Worm (Caenorhabditis elegans): ENCODE data around the gene Y119D3B.12.

Gene Y119D3B.12

DNA sequence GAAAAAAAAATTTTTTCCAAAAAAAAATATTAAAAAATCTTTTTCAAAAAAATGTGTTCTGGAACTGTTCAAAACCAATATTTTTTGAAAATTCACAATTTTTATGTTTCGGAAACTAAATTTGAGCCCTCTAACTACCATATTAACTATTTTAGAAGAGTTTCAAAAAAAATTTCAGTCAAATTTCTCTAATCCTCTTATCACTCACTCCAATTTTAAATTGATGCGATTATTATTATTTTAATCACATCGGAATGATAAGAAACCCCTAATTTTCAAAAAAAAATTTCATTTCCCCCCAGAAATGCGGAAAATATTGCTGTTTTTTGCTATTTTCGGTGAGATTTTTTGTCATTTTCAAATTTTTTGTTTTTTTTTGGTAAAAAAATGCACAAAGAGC is 20.6 kb upstream of the Y119D3B.12 start, which contains the start of gene nspg-8:
Gene nspg-8 (plus strand): TSS at position 301 of the 400 bp plus-strand sequence.
- TF ChIP-seq daf-12 (tag; optimal IDR thresholded peaks at IDR 0.05) (no peak), elt-2 (tag; optimal IDR thresholded peaks at IDR 0.05) (peak; percentile 23)

DNA sequence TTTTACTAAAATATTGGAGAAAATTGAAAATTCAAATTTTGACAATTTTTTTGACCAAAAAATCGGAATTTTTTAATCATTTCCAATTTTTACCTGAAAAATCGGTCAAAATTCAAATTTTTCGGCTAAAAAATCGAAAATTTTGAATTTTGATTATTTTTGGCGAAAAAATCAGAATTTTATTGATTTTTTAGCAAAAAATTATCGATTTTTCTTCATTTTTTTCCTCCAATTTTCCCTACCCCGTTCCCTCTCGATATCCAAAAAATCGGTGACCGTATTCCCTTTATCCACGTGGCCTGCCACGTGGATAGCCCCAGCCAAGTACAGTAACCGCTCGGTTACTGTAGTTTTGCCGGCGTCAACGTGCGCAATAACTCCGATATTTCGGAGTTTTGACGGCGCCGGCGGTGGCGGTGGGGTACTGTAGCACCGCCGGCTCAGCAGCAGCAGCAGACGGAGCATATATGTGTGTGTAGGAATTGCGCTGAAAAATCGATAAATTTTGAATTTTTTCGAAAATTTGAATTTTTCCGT is 9.0 kb upstream of the Y119D3B.12 start, which contains the start of gene Y119D3B.14:
Gene Y119D3B.14 (minus strand): TSS at position 487 of the 537 bp plus-strand sequence.
- TF ChIP-seq ceh-28 (tag; optimal IDR thresholded peaks at IDR 0.05) (peak; percentile 50), ztf-4 (tag; optimal IDR thresholded peaks at IDR 0.05) (no peak)

DNA sequence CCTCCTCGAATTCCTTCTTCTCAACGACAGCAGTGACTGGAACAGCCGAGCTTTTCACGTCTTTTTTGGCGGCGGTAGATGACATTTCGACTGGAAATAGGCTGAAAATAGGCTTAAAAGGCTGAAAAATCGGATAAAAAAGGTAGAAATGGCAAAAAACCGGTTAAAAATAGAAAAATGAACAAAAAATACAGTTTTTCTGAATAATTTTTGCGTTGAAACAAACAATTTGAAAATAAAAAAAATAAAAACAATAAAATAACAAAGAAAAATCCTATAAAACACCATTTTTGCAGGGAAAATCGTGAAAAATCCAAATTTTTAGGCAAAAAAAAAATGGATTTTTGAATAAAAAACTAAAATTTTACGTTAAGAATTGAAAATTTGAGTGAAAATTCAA is 6.2 kb upstream of the Y119D3B.12 start, which contains the start of gene dss-1:
Gene dss-1 (minus strand): TSS at position 101 of the 400 bp plus-strand sequence.
- TF ChIP-seq R02D3.7 (tag; optimal IDR thresholded peaks at IDR 0.05): no peak
- no peak for TF ChIP-seq egl-27 (tag; optimal IDR thresholded peaks at IDR 0.05)
- no peak for TF ChIP-seq fos-1 (tag; optimal IDR thresholded peaks at IDR 0.05)
- TF ChIP-seq ZK546.5 (tag; optimal IDR thresholded peaks at IDR 0.05): no peak
- no peak for TF ChIP-seq elt-1 (tag; optimal IDR thresholded peaks at IDR 0.05)
- no peak for TF ChIP-seq aly-2 (tag; optimal IDR thresholded peaks at IDR 0.05)
- TF ChIP-seq nhr-77 (tag; optimal IDR thresholded peaks at IDR 0.05): no peak
- no peak for TF ChIP-seq unc-62 (GFP tag; optimal IDR thresholded peaks at IDR 0.05)
- TF ChIP-seq nhr-28 (tag; optimal IDR thresholded peaks at IDR 0.05): no peak
- no peak for TF ChIP-seq pqm-1 (tag; optimal IDR thresholded peaks at IDR 0.05)
- no peak for TF ChIP-seq nhr-23 (tag; optimal IDR thresholded peaks at IDR 0.05)
- no peak for TF ChIP-seq ama-1 (optimal IDR thresholded peaks at IDR 0.05)
- TF ChIP-seq nhr-25 (tag; optimal IDR thresholded peaks at IDR 0.05): no peak
- TF ChIP-seq ztf-4 (tag; optimal IDR thresholded peaks at IDR 0.05): no peak
- TF ChIP-seq ceh-9 (tag; optimal IDR thresholded peaks at IDR 0.05): no peak
- no peak for TF ChIP-seq snpc-4 (tag; optimal IDR thresholded peaks at IDR 0.05)
- TF ChIP-seq fkh-10 (GFP tag; optimal IDR thresholded peaks at IDR 0.05): no peak
- TF ChIP-seq ceh-28 (tag; optimal IDR thresholded peaks at IDR 0.05): no peak
- TF ChIP-seq lsy-12 (tag; optimal IDR thresholded peaks at IDR 0.05): no peak
- no peak for TF ChIP-seq mdl-1 (tag; optimal IDR thresholded peaks at IDR 0.05)

DNA sequence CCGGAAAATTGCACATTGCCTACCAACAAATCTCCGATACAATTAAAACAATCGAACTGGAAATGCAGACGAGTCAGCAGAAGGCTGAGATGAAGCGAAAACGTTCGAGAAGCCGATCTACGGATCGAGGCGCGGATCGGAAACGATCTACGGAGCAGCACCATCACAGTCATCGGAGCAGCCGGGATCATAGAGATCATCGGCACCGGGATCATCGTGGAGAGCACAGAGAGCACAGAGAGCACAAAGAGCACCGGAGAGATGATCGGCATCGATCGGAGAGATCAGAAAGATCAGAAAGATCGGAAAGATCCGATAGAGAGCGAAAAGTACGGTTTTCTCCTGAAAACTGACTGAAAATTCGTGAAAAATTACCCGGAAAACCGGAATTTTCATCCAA is 3.1 kb downstream of the Y119D3B.12 start:
- TF ChIP-seq hmg-11 (tag; optimal IDR thresholded peaks at IDR 0.05) (no peak), pha-4 (tag; optimal IDR thresholded peaks at IDR 0.05) (no peak), snpc-4 (tag; optimal IDR thresholded peaks at IDR 0.05) (no peak), nhr-77 (tag; optimal IDR thresholded peaks at IDR 0.05) (no peak), ama-1 (optimal IDR thresholded peaks at IDR 0.05) (no peak), skn-1 (tag; optimal IDR thresholded peaks at IDR 0.05) (no peak), ZK546.5 (tag; optimal IDR thresholded peaks at IDR 0.05) (no peak), ceh-28 (tag; optimal IDR thresholded peaks at IDR 0.05) (no peak), daf-12 (tag; optimal IDR thresholded peaks at IDR 0.05) (no peak)

DNA sequence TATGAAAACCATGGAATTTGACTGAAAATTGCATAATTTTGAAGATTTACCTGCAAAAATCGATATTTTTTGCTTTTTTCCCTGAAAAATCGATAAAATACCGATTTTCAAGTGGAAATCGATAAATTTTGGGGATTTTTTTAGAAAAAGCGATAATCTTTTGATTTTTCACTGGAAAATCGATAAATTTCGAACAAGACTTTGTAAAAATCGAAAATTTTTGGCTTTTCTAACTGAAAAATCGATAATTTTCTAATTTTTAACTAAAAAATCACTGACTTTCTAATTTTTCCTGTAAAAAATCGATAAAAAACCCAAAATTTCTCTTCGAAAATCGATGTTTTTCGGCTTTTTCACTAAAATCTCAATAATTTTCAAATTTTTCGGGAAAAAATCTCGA is 4.0 kb downstream of the Y119D3B.12 start:
- peak; percentile 81 for TF ChIP-seq ceh-28 (tag; optimal IDR thresholded peaks at IDR 0.05)
- no peak for TF ChIP-seq lin-39 (tag; optimal IDR thresholded peaks at IDR 0.05)
- no peak for TF ChIP-seq R02D3.7 (tag; optimal IDR thresholded peaks at IDR 0.05)
- TF ChIP-seq fkh-10 (GFP tag; optimal IDR thresholded peaks at IDR 0.05): no peak
- no peak for TF ChIP-seq ZK546.5 (tag; optimal IDR thresholded peaks at IDR 0.05)

DNA sequence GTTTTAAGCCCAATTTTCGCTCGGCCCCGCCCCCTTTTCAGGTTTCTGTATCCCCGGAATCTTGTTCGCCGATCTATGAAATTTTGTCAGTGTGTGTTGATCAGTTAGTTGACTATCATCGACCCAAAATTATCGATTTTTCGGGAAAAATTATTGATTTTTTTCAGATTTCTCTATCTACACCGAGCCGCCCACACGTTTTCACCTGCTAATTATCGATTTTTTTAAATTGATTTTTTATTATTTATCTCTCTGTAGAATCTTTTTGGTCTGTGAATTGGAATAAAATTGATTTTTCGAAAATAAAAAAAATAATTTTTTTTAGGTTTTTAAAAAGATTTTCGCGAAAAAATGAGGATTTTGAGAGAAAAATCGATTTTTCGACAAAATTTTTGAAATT is 4.7 kb downstream of the Y119D3B.12 start:
- TF ChIP-seq nhr-67 (tag; optimal IDR thresholded peaks at IDR 0.05): no peak
- TF ChIP-seq ceh-28 (tag; optimal IDR thresholded peaks at IDR 0.05): peak; percentile 83

DNA sequence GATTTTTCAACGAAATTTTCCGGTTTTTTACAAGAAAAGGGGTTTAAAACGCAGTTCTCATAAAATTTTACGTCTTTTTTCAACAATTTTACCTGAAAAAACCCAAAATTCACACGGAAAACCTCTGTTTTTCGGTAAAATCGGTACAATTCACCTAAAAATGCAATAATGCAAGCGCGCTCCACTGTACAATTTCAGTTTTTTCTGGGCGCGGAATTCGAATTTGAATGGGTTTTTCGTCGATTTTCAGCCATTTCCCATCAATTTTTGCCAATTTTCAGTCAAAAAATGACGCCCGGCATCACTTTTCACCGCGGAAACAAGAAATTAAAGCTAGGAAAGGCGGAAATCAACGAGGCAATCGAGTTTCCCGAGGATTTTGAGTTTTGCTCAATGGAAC is 5.5 kb downstream of the Y119D3B.12 start, which contains the start of gene orc-3:
Gene orc-3 (plus strand): TSS at position 282 of the 400 bp plus-strand sequence.
- TF ChIP-seq nhr-237 (tag; optimal IDR thresholded peaks at IDR 0.05) (no peak), nhr-25 (tag; optimal IDR thresholded peaks at IDR 0.05) (peak; percentile 9), ztf-11 (tag; optimal IDR thresholded peaks at IDR 0.05) (no peak), lin-15B (tag; optimal IDR thresholded peaks at IDR 0.05) (peak; percentile 67), ceh-9 (tag; optimal IDR thresholded peaks at IDR 0.05) (no peak), hmg-11 (tag; optimal IDR thresholded peaks at IDR 0.05) (peak; percentile 24), egl-5 (tag; optimal IDR thresholded peaks at IDR 0.05) (peak; percentile 61), nfya-1 (tag; optimal IDR thresholded peaks at IDR 0.05; ENCODE audit: insufficient read depth) (peak; percentile 6), elt-1 (tag; optimal IDR thresholded peaks at IDR 0.05) (no peak), pha-4 (tag; optimal IDR thresholded peaks at IDR 0.05) (peak; percentile 32)
